Worm (Caenorhabditis elegans) whole organism, L3 larva: ENCODE data around the gene unc-119.
A peak's percentile ranks its signal among the peaks of the same experiment; 100 is the strongest.

Experiments used
- R02D3.7 ChIP-seq: fragments of 150-350 bp; optimal IDR thresholded peaks from 2 replicates; lab custom pipeline; 2014; ENCODE audit warnings: missing biosample characterization, missing genetic modification characterization
- ZK546.5 ChIP-seq: sonication (generic microtip); optimal IDR thresholded peaks from 2 replicates; lab custom pipeline; 2017; ENCODE audit warnings: missing biosample characterization, missing genetic modification characterization
- aly-2 ChIP-seq: fragments of 150-350 bp; optimal IDR thresholded peaks from 2 replicates; lab custom pipeline; 2014; ENCODE audit warnings: missing biosample characterization, missing genetic modification characterization
- ama-1 ChIP-seq: fragments of 150-350 bp; optimal IDR thresholded peaks from 2 replicates; lab custom pipeline; 2018
- ceh-16 ChIP-seq: sonication (generic microtip); optimal IDR thresholded peaks from 2 replicates; lab custom pipeline; 2017; ENCODE audit warnings: missing biosample characterization, missing genetic modification characterization
- ceh-28 ChIP-seq: fragments of 150-350 bp; optimal IDR thresholded peaks from 2 replicates; lab custom pipeline; 2014; ENCODE audit warnings: missing biosample characterization, missing genetic modification reagents, missing genetic modification characterization
- ceh-82 ChIP-seq: fragments of 150-350 bp; optimal IDR thresholded peaks from 2 replicates; lab custom pipeline; 2014; ENCODE audit warnings: missing biosample characterization, missing genetic modification characterization
- ceh-9 ChIP-seq: sonication (generic microtip); optimal IDR thresholded peaks from 2 replicates; lab custom pipeline; 2018; ENCODE audit warnings: missing biosample characterization, missing genetic modification characterization
- daf-12 ChIP-seq: fragments of 150-350 bp; optimal IDR thresholded peaks from 2 replicates; lab custom pipeline; 2014; ENCODE audit warnings: missing biosample characterization, missing genetic modification reagents, missing genetic modification characterization
- egl-5 ChIP-seq: fragments of 150-350 bp; optimal IDR thresholded peaks from 2 replicates; lab custom pipeline; 2017; ENCODE audit warnings: missing biosample characterization, missing genetic modification reagents, missing genetic modification characterization, inconsistent platforms
- elt-1 ChIP-seq: fragments of 150-350 bp; optimal IDR thresholded peaks from 2 replicates; lab custom pipeline; 2014; ENCODE audit warnings: missing biosample characterization, missing genetic modification characterization
- elt-2 ChIP-seq: sonication (generic microtip); optimal IDR thresholded peaks from 2 replicates; lab custom pipeline; 2016; ENCODE audit warnings: missing genetic modification reagents, mild to moderate bottlenecking, missing genetic modification characterization, missing compliant biosample characterization
- elt-3 ChIP-seq, 3 experiments: fragments of 150-350 bp in 1 of 3; sonication (generic microtip) in 2 of 3; optimal IDR thresholded peaks; 2 replicates in 2 of 3; 4 replicates in 1 of 3; lab custom pipeline; 2014 to 2017; ENCODE audit warnings: missing biosample characterization in 3 of 3, missing genetic modification characterization in 3 of 3
- eor-1 ChIP-seq, 2 experiments: fragments of 150-350 bp; optimal IDR thresholded peaks; 2 replicates each; lab custom pipeline; 2014 to 2018; ENCODE audit warnings: missing biosample characterization in 2 of 2, missing genetic modification characterization in 2 of 2
- fkh-10 ChIP-seq: sonication (generic microtip); optimal IDR thresholded peaks from 2 replicates; lab custom pipeline; 2017; ENCODE audit warnings: missing biosample characterization, missing genetic modification reagents, missing genetic modification characterization
- fkh-2 ChIP-seq: fragments of 150-350 bp; optimal IDR thresholded peaks from 2 replicates; lab custom pipeline; 2014; ENCODE audit warnings: missing biosample characterization, missing genetic modification reagents, missing genetic modification characterization
- fos-1 ChIP-seq: fragments of 150-350 bp; optimal IDR thresholded peaks from 2 replicates; lab custom pipeline; 2014; ENCODE audit warnings: missing biosample characterization, missing genetic modification characterization
- hmg-11 ChIP-seq: sonication (generic microtip); optimal IDR thresholded peaks from 2 replicates; lab custom pipeline; 2016; ENCODE audit warnings: missing genetic modification characterization, missing compliant biosample characterization
- lin-15B ChIP-seq: fragments of 150-350 bp; optimal IDR thresholded peaks from 2 replicates; lab custom pipeline; 2014; ENCODE audit warnings: missing biosample characterization, missing genetic modification characterization
- lin-39 ChIP-seq: fragments of 150-350 bp; optimal IDR thresholded peaks from 2 replicates; lab custom pipeline; 2018; ENCODE audit warnings: missing biosample characterization, missing genetic modification reagents, missing genetic modification characterization
- lsy-12 ChIP-seq: sonication (generic microtip); optimal IDR thresholded peaks from 2 replicates; lab custom pipeline; 2016; ENCODE audit warnings: mild to moderate bottlenecking, missing genetic modification characterization, missing compliant biosample characterization
- mdl-1 ChIP-seq: fragments of 150-350 bp; optimal IDR thresholded peaks from 2 replicates; lab custom pipeline; 2014; ENCODE audit warnings: missing biosample characterization, missing genetic modification characterization
- mml-1 ChIP-seq: fragments of 150-350 bp; sonication (generic microtip); optimal IDR thresholded peaks from 3 replicates; lab custom pipeline; 2014; ENCODE audit warnings: missing biosample characterization, missing genetic modification characterization
- nfya-1 ChIP-seq: sonication (generic microtip); optimal IDR thresholded peaks from 2 replicates; lab custom pipeline; 2017; ENCODE audit warnings: missing genetic modification characterization, mild to moderate bottlenecking, missing compliant biosample characterization, antibody characterized with exemption, moderate library complexity; ENCODE audit not compliant: insufficient read depth
- nhr-11 ChIP-seq: fragments of 150-350 bp; optimal IDR thresholded peaks from 2 replicates; lab custom pipeline; 2014; ENCODE audit warnings: missing biosample characterization, missing genetic modification characterization
- nhr-12 ChIP-seq: fragments of 150-350 bp; optimal IDR thresholded peaks from 2 replicates; lab custom pipeline; 2014; ENCODE audit warnings: missing biosample characterization, missing genetic modification characterization
- nhr-23 ChIP-seq: fragments of 150-350 bp; optimal IDR thresholded peaks from 2 replicates; lab custom pipeline; 2014; ENCODE audit warnings: missing biosample characterization, missing genetic modification reagents, missing genetic modification characterization
- nhr-25 ChIP-seq: sonication (generic microtip); optimal IDR thresholded peaks from 2 replicates; lab custom pipeline; 2017; ENCODE audit warnings: missing biosample characterization, missing genetic modification characterization
- nhr-28 ChIP-seq: fragments of 150-350 bp; optimal IDR thresholded peaks from 2 replicates; lab custom pipeline; 2014; ENCODE audit warnings: missing biosample characterization, missing genetic modification characterization
- nhr-43 ChIP-seq: sonication (generic microtip); optimal IDR thresholded peaks from 2 replicates; lab custom pipeline; 2016; ENCODE audit warnings: mild to moderate bottlenecking, missing genetic modification characterization, missing compliant biosample characterization; ENCODE audit not compliant: poor library complexity, severe bottlenecking
- nhr-76 ChIP-seq: fragments of 150-350 bp; sonication (generic microtip); optimal IDR thresholded peaks from 5 replicates; lab custom pipeline; 2014; ENCODE audit warnings: missing biosample characterization, missing genetic modification characterization
- nhr-77 ChIP-seq: fragments of 150-350 bp; optimal IDR thresholded peaks from 2 replicates; lab custom pipeline; 2014; ENCODE audit warnings: missing biosample characterization, missing genetic modification characterization
- pha-4 ChIP-seq: fragments of 150-350 bp; optimal IDR thresholded peaks from 2 replicates; lab custom pipeline; 2014; ENCODE audit warnings: missing biosample characterization, missing genetic modification reagents, missing genetic modification characterization
- pqm-1 ChIP-seq: fragments of 150-350 bp; optimal IDR thresholded peaks from 2 replicates; lab custom pipeline; 2017; ENCODE audit warnings: missing biosample characterization, missing genetic modification characterization, inconsistent platforms
- snpc-4 ChIP-seq: fragments of 150-350 bp; optimal IDR thresholded peaks from 2 replicates; lab custom pipeline; 2014; ENCODE audit warnings: missing biosample characterization, missing genetic modification characterization
- zag-1 ChIP-seq: fragments of 150-350 bp; optimal IDR thresholded peaks from 2 replicates; lab custom pipeline; 2014; ENCODE audit warnings: missing biosample characterization, missing genetic modification characterization
- ztf-11 ChIP-seq: fragments of 150-350 bp; optimal IDR thresholded peaks from 2 replicates; lab custom pipeline; 2014; ENCODE audit warnings: missing biosample characterization, missing genetic modification characterization
- ztf-4 ChIP-seq: fragments of 150-350 bp; optimal IDR thresholded peaks from 2 replicates; lab custom pipeline; 2014; ENCODE audit warnings: missing biosample characterization, missing genetic modification characterization

The unc-119 gene

ce11 chrIII:10880083-10880482 is 22.4 kb upstream of the unc-119 start, which contains the start of gene C44B9.3:
TSS of gene C44B9.3 (minus strand) at chrIII:10880183.
- TF ChIP-seq ceh-16 (tag; lab: Kevin White, UChicago) (no peak), aly-2 (tag; lab: Kevin White, UChicago) (no peak), mdl-1 (no peak), nhr-77 (tag; lab: Kevin White, UChicago) (no peak), ceh-28 (tag; lab: Kevin White, UChicago) (no peak), nhr-43 (tag; lab: Kevin White, UChicago) (no peak), ztf-4 (no peak), elt-3 (tag; optimal IDR thresholded peaks at IDR 0.05; lab: Kevin White, UChicago) (no peak), ceh-9 (tag; lab: Kevin White, UChicago) (no peak), elt-1 (no peak), elt-2 (tag; lab: Kevin White, UChicago) (no peak)

ce11 chrIII:10881462-10881861 is 21.0 kb upstream of the unc-119 start, which contains the start of gene athp-1:
TSS of gene athp-1 (plus strand) at chrIII:10881766.
- TF ChIP-seq nhr-43 (tag; lab: Kevin White, UChicago) (no peak), fkh-10 (no peak), pqm-1 (no peak)

- TF ChIP-seq elt-3 (tag; optimal IDR thresholded peaks at IDR 0.05; lab: Kevin White, UChicago) (no peak), lin-39 (tag; lab: Kevin White, UChicago) (peak; percentile 3), lin-15B (tag; lab: Kevin White, UChicago) (peak; percentile 90), elt-2 (tag; lab: Kevin White, UChicago) (no peak), hmg-11 (tag; lab: Kevin White, UChicago) (peak; percentile 43), nhr-11 (no peak), fos-1 (tag; lab: Kevin White, UChicago) (no peak), eor-1 (tag; optimal IDR thresholded peaks at IDR 0.05; lab: Kevin White, UChicago) (no peak), pqm-1 (peak; percentile 5), nhr-28 (tag; lab: Kevin White, UChicago) (no peak), nhr-76 (tag; lab: Kevin White, UChicago) (no peak), ceh-82 (tag; lab: Kevin White, UChicago) (no peak), elt-1 (no peak), R02D3.7 (tag; lab: Kevin White, UChicago) (peak; percentile 6), ZK546.5 (tag; lab: Kevin White, UChicago) (no peak), nfya-1 (peak; percentile 77), ama-1 (lab: Kevin White, UChicago) (no peak), nhr-25 (tag; lab: Kevin White, UChicago) (peak; percentile 28), nhr-23 (tag; lab: Kevin White, UChicago) (peak; percentile 59), mml-1 (tag; lab: Kevin White, UChicago) (no peak), ceh-16 (tag; lab: Kevin White, UChicago) (no peak), zag-1 (tag; lab: Kevin White, UChicago) (no peak), fkh-2 (no peak), mdl-1 (no peak), pha-4 (tag; lab: Kevin White, UChicago) (peak; percentile 78), egl-5 (tag; lab: Kevin White, UChicago) (peak; percentile 40), lsy-12 (tag; lab: Kevin White, UChicago) (no peak), daf-12 (tag; lab: Kevin White, UChicago) (no peak), snpc-4 (tag; lab: Kevin White, UChicago) (peak; percentile 46)
Observed at ce11 chrIII:10881996-10882395, 20.4 kb upstream of the unc-119 start.

ce11 chrIII:10888824-10889223 is 13.6 kb upstream of the unc-119 start:
- TF ChIP-seq hmg-11 (tag; lab: Kevin White, UChicago) (no peak), elt-1 (no peak), ceh-16 (tag; lab: Kevin White, UChicago) (no peak), egl-5 (tag; lab: Kevin White, UChicago) (no peak), lin-39 (tag; lab: Kevin White, UChicago) (no peak), nhr-11 (no peak), daf-12 (tag; lab: Kevin White, UChicago) (no peak), fkh-2 (no peak), ztf-11 (tag; lab: Kevin White, UChicago) (no peak), nhr-12 (tag; lab: Kevin White, UChicago) (no peak), elt-2 (tag; lab: Kevin White, UChicago) (no peak), mdl-1 (no peak), nhr-28 (tag; lab: Kevin White, UChicago) (no peak), mml-1 (tag; lab: Kevin White, UChicago) (no peak)
